Fruit fly (Drosophila melanogaster): Measurements from ENCODE around the gene Tnpo-SR.
A peak's percentile ranks its signal among the peaks of the same experiment; 100 is the strongest.

Gene Tnpo-SR

DNA sequence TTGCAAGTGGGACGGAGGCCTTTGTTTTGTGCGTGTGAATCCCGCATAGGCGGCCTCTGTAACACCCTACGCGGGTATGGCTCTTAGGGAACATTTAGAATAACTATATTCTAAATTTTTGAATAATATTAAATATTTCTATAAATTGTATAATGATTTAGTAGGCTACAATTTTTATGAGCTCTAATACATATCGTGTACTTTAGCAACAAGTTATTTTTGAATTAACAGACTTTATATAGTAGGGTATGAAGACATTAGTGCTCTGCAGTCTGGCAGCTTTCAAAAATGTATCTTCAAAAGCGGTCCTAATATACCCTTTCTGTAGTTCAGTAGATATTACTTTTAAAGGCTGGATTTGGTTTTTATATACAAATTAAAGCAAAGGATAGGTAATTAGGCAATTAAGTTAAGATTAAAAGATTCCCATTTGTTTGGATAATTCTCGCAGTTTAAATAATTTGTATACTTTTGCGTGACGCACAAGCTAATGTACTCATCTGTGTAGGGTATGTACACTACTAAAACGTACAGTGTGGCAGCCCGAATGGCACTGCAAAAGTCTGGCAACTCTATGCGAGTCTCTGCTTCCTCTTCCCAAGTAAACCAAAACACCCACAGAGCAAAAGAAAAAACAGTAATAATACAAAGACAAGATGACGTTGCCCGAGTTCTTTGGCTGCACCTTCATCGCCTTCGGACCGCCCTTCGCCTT is 6.1 kb downstream of the Tnpo-SR start, which contains the start of the genes Snx21 and aph-1 (continued):
- TF ChIP-seq CG8319 (GFP tag; optimal IDR thresholded peaks at IDR 0.05) (peak; percentile 72), CG31627 (GFP tag; optimal IDR thresholded peaks at IDR 0.05) (peak; percentile 92), Eip78C (GFP tag) (peak; percentile 94), acj6 (GFP tag; optimal IDR thresholded peaks at IDR 0.05) (peak; percentile 93), CG11762 (GFP tag; optimal IDR thresholded peaks at IDR 0.05; ENCODE audit: insufficient read depth) (peak; percentile 89), fd85E (GFP tag; optimal IDR thresholded peaks at IDR 0.05) (peak; percentile 70), Hr39 (GFP tag; optimal IDR thresholded peaks at IDR 0.05) (peak; percentile 92), Smox (GFP tag; optimal IDR thresholded peaks at IDR 0.05) (peak; percentile 87), CG16779 (tag; optimal IDR thresholded peaks at IDR 0.05) (peak; percentile 81), CG34406 (GFP tag; optimal IDR thresholded peaks at IDR 0.05) (peak; percentile 89), dsx (GFP tag; optimal IDR thresholded peaks at IDR 0.05; ENCODE audit: poor library complexity, severe bottlenecking) (peak; percentile 83), net (GFP tag; optimal IDR thresholded peaks at IDR 0.05) (peak; percentile 87), OdsH (GFP tag; optimal IDR thresholded peaks at IDR 0.05) (peak; percentile 92), Ets96B (tag; optimal IDR thresholded peaks at IDR 0.05) (peak; percentile 90), CG6808 (GFP tag; optimal IDR thresholded peaks at IDR 0.05) (peak; percentile 88), CG11902 (GFP tag; optimal IDR thresholded peaks at IDR 0.05) (peak; percentile 87), Eip93F (GFP tag; optimal IDR thresholded peaks at IDR 0.05) (peak; percentile 87), Ets21C (GFP tag; optimal IDR thresholded peaks at IDR 0.05) (peak; percentile 88)

DNA sequence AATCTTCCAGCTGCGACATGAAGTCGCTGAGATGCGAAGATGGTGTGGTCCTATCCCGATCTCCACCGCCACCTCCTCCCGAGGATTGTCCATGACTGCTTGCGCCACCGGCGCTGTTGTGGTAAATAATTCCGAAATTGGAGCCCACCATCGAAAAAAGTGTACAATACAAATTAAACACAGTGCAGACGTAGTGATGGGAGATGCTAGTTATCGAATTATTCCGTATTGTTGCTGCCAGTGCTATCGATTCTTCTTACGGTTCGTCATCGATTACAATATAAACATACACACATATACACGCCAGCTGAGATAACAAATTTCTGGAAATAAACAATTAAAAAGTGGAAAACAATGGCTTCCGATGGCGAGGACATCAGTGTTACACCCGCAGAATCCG is 7.9 kb downstream of the Tnpo-SR start, which contains the start of the genes Taf10b and Taf10:
Taf10b (minus strand) TSS at position 219 of the 400 bp plus-strand sequence.
Taf10 (plus strand) TSS at position 264 of the 400 bp plus-strand sequence.
- TF ChIP-seq CG10631 (GFP tag; optimal IDR thresholded peaks at IDR 0.05): no peak
- 0 out of 3 replicates have a peak, but pooled peaks have one; percentile 23 for TF ChIP-seq CG6163 (GFP tag; IDR thresholded peaks at IDR 0.05)
- TF ChIP-seq Eip78C (GFP tag): peak; percentile 31
- TF ChIP-seq CG6808 (GFP tag; optimal IDR thresholded peaks at IDR 0.05): no peak
- TF ChIP-seq CG32006 (GFP tag; optimal IDR thresholded peaks at IDR 0.05): no peak
- peak; percentile 99 for TF ChIP-seq CG1621 (tag; optimal IDR thresholded peaks at IDR 0.05)
- no peak for TF ChIP-seq salr (GFP tag; optimal IDR thresholded peaks at IDR 0.05)
- TF ChIP-seq fkh (GFP tag; optimal IDR thresholded peaks at IDR 0.05): peak; percentile 88
- peak; percentile 37 for TF ChIP-seq esn (GFP tag; optimal IDR thresholded peaks at IDR 0.05)
- no peak for TF ChIP-seq Sox15 (GFP tag; optimal IDR thresholded peaks at IDR 0.05)
- no peak for TF ChIP-seq Gug (GFP tag; IDR thresholded peaks at IDR 0.05)
- TF ChIP-seq vri (GFP tag; optimal IDR thresholded peaks at IDR 0.05): no peak
- TF ChIP-seq Blimp-1 (GFP tag; optimal IDR thresholded peaks at IDR 0.05): no peak
- no peak for TF ChIP-seq ss (GFP tag; optimal IDR thresholded peaks at IDR 0.05)
- TF ChIP-seq net (GFP tag; optimal IDR thresholded peaks at IDR 0.05): no peak
- TF ChIP-seq CG16779 (tag; optimal IDR thresholded peaks at IDR 0.05): no peak
- no peak for TF ChIP-seq CG11902 (GFP tag; optimal IDR thresholded peaks at IDR 0.05)
- TF ChIP-seq CG6854 (GFP tag; optimal IDR thresholded peaks at IDR 0.05): peak; percentile 39
- peak; percentile 72 for TF ChIP-seq dsx (GFP tag; optimal IDR thresholded peaks at IDR 0.05; ENCODE audit: poor library complexity, severe bottlenecking)
- no peak for TF ChIP-seq lz (GFP tag; optimal IDR thresholded peaks at IDR 0.05)
- no peak for TF ChIP-seq Eip75B (GFP tag; optimal IDR thresholded peaks at IDR 0.05)
- peak; percentile 37 for TF ChIP-seq Sox14 (GFP tag; optimal IDR thresholded peaks at IDR 0.05)

DNA sequence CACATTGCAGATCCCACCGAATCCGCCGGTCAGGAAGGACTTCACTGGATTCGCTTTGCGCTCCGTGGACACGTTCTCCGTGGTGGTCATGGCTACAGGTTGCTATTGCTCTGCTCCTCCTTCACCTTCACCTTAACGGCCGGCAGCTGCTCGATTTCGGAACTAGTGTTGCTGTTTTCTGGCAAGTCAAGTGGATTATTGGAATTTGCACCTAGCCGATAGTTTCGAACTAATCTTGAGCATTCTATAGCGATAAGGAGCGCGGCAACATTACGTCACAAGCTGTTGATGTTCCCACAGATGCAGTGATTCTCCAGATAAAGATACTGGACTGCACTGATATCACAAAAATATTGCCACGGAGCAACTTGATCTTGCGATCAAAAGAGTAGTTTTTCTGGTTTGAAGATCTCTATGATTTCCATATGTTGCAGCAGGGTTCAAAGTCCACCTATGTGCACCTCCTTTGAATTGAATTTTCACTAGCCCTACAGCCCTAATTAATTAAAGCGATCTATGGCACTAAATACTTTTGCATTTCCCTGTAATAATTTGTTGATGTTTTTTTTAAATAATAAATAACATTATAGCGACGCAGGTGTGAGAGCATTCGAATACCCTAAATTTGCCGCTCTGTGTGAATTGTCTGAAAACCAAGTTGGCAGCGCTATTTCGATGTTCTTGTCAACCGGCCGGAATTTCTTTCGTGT is 9.9 kb downstream of the Tnpo-SR start, which contains the start of the genes colt and HINT1:
colt (minus strand) TSS at position 594 of the 710 bp plus-strand sequence.
HINT1 (plus strand) TSS at position 660 of the 710 bp plus-strand sequence.
- peak; percentile 92 for TF ChIP-seq CG6854 (GFP tag; optimal IDR thresholded peaks at IDR 0.05)
- peak; percentile 0 for TF ChIP-seq CG8319 (GFP tag; optimal IDR thresholded peaks at IDR 0.05)
- TF ChIP-seq CG6163 (GFP tag; IDR thresholded peaks at IDR 0.05): peak; percentile 52; the same call in 2 of the 3 replicates
- peak; percentile 77 for TF ChIP-seq CG3919 (GFP tag; optimal IDR thresholded peaks at IDR 0.05)
- peak; percentile 60; the same call in 1 of the 3 replicates for TF ChIP-seq eg (GFP tag; IDR thresholded peaks at IDR 0.05)
- no peak for TF ChIP-seq Eip93F (GFP tag; optimal IDR thresholded peaks at IDR 0.05)
- TF ChIP-seq CG11294 (GFP tag; IDR thresholded peaks at IDR 0.05): no peak
- TF ChIP-seq esn (GFP tag; optimal IDR thresholded peaks at IDR 0.05): peak; percentile 3
- TF ChIP-seq Sox15 (GFP tag; optimal IDR thresholded peaks at IDR 0.05): no peak
- peak; percentile 76 for TF ChIP-seq svp (GFP tag)
- TF ChIP-seq pdm3 (GFP tag; optimal IDR thresholded peaks at IDR 0.05): no peak
- peak; percentile 47 for TF ChIP-seq achi (GFP tag; optimal IDR thresholded peaks at IDR 0.05)
- no peak for TF ChIP-seq Blimp-1 (GFP tag; optimal IDR thresholded peaks at IDR 0.05)
- TF ChIP-seq spab (GFP tag; optimal IDR thresholded peaks at IDR 0.05): peak; percentile 82
- peak; percentile 77 for TF ChIP-seq CG10669 (GFP tag; optimal IDR thresholded peaks at IDR 0.05)
- TF ChIP-seq Met (GFP tag; optimal IDR thresholded peaks at IDR 0.05): no peak
- TF ChIP-seq CG31627 (GFP tag; optimal IDR thresholded peaks at IDR 0.05): no peak
- TF ChIP-seq OdsH (GFP tag; optimal IDR thresholded peaks at IDR 0.05): peak; percentile 41
- TF ChIP-seq acj6 (GFP tag; optimal IDR thresholded peaks at IDR 0.05): peak; percentile 12
- peak; percentile 64 for TF ChIP-seq CG32006 (GFP tag; optimal IDR thresholded peaks at IDR 0.05)
- TF ChIP-seq lz (GFP tag; optimal IDR thresholded peaks at IDR 0.05): no peak
- TF ChIP-seq ss (GFP tag; optimal IDR thresholded peaks at IDR 0.05): peak; percentile 97 to 99
